Worm (Caenorhabditis elegans) whole organism, L3 larva: Measurements from ENCODE around the gene mec-7.

ENCODE experiments used
- ZK546.5 ChIP-seq: sonication (generic microtip); optimal IDR thresholded peaks from 2 replicates; lab custom pipeline; 2017; ENCODE audit warnings: missing biosample characterization, missing genetic modification characterization
- aly-2 ChIP-seq: fragments of 150-350 bp; optimal IDR thresholded peaks from 2 replicates; lab custom pipeline; 2014; ENCODE audit warnings: missing biosample characterization, missing genetic modification characterization
- ama-1 ChIP-seq: fragments of 150-350 bp; optimal IDR thresholded peaks from 2 replicates; lab custom pipeline; 2018
- ceh-16 ChIP-seq: sonication (generic microtip); optimal IDR thresholded peaks from 2 replicates; lab custom pipeline; 2017; ENCODE audit warnings: missing biosample characterization, missing genetic modification characterization
- ceh-28 ChIP-seq: fragments of 150-350 bp; optimal IDR thresholded peaks from 2 replicates; lab custom pipeline; 2014; ENCODE audit warnings: missing biosample characterization, missing genetic modification reagents, missing genetic modification characterization
- ceh-82 ChIP-seq: fragments of 150-350 bp; optimal IDR thresholded peaks from 2 replicates; lab custom pipeline; 2014; ENCODE audit warnings: missing biosample characterization, missing genetic modification characterization
- daf-12 ChIP-seq: fragments of 150-350 bp; optimal IDR thresholded peaks from 2 replicates; lab custom pipeline; 2014; ENCODE audit warnings: missing biosample characterization, missing genetic modification reagents, missing genetic modification characterization
- egl-27 ChIP-seq: sonication (generic microtip); optimal IDR thresholded peaks from 4 replicates; lab custom pipeline; 2017; ENCODE audit warnings: missing biosample characterization, missing genetic modification reagents, missing genetic modification characterization
- egl-5 ChIP-seq: fragments of 150-350 bp; optimal IDR thresholded peaks from 2 replicates; lab custom pipeline; 2017; ENCODE audit warnings: missing biosample characterization, missing genetic modification reagents, missing genetic modification characterization, inconsistent platforms
- elt-1 ChIP-seq: fragments of 150-350 bp; optimal IDR thresholded peaks from 2 replicates; lab custom pipeline; 2014; ENCODE audit warnings: missing biosample characterization, missing genetic modification characterization
- elt-2 ChIP-seq: sonication (generic microtip); optimal IDR thresholded peaks from 2 replicates; lab custom pipeline; 2016; ENCODE audit warnings: missing genetic modification reagents, mild to moderate bottlenecking, missing genetic modification characterization, missing compliant biosample characterization
- elt-3 ChIP-seq, 3 experiments: fragments of 150-350 bp in 1 of 3; sonication (generic microtip) in 2 of 3; optimal IDR thresholded peaks; 2 replicates in 2 of 3; 4 replicates in 1 of 3; lab custom pipeline; 2014 to 2017; ENCODE audit warnings: missing biosample characterization in 3 of 3, missing genetic modification characterization in 3 of 3
- eor-1 ChIP-seq, 2 experiments: fragments of 150-350 bp; optimal IDR thresholded peaks; 2 replicates each; lab custom pipeline; 2014 to 2018; ENCODE audit warnings: missing biosample characterization in 2 of 2, missing genetic modification characterization in 2 of 2
- fkh-10 ChIP-seq: sonication (generic microtip); optimal IDR thresholded peaks from 2 replicates; lab custom pipeline; 2017; ENCODE audit warnings: missing biosample characterization, missing genetic modification reagents, missing genetic modification characterization
- fkh-2 ChIP-seq: fragments of 150-350 bp; optimal IDR thresholded peaks from 2 replicates; lab custom pipeline; 2014; ENCODE audit warnings: missing biosample characterization, missing genetic modification reagents, missing genetic modification characterization
- fos-1 ChIP-seq: fragments of 150-350 bp; optimal IDR thresholded peaks from 2 replicates; lab custom pipeline; 2014; ENCODE audit warnings: missing biosample characterization, missing genetic modification characterization
- hmg-11 ChIP-seq: sonication (generic microtip); optimal IDR thresholded peaks from 2 replicates; lab custom pipeline; 2016; ENCODE audit warnings: missing genetic modification characterization, missing compliant biosample characterization
- jun-1 ChIP-seq: fragments of 150-350 bp; optimal IDR thresholded peaks from 2 replicates; lab custom pipeline; 2014; ENCODE audit warnings: missing biosample characterization, missing genetic modification reagents, missing genetic modification characterization
- lin-15B ChIP-seq: fragments of 150-350 bp; optimal IDR thresholded peaks from 2 replicates; lab custom pipeline; 2014; ENCODE audit warnings: missing biosample characterization, missing genetic modification characterization
- lin-39 ChIP-seq: fragments of 150-350 bp; optimal IDR thresholded peaks from 2 replicates; lab custom pipeline; 2018; ENCODE audit warnings: missing biosample characterization, missing genetic modification reagents, missing genetic modification characterization
- lsy-12 ChIP-seq: sonication (generic microtip); optimal IDR thresholded peaks from 2 replicates; lab custom pipeline; 2016; ENCODE audit warnings: mild to moderate bottlenecking, missing genetic modification characterization, missing compliant biosample characterization
- mdl-1 ChIP-seq: fragments of 150-350 bp; optimal IDR thresholded peaks from 2 replicates; lab custom pipeline; 2014; ENCODE audit warnings: missing biosample characterization, missing genetic modification characterization
- mml-1 ChIP-seq: fragments of 150-350 bp; sonication (generic microtip); optimal IDR thresholded peaks from 3 replicates; lab custom pipeline; 2014; ENCODE audit warnings: missing biosample characterization, missing genetic modification characterization
- nfya-1 ChIP-seq: sonication (generic microtip); optimal IDR thresholded peaks from 2 replicates; lab custom pipeline; 2017; ENCODE audit warnings: missing genetic modification characterization, mild to moderate bottlenecking, missing compliant biosample characterization, antibody characterized with exemption, moderate library complexity; ENCODE audit not compliant: insufficient read depth
- nhr-11 ChIP-seq: fragments of 150-350 bp; optimal IDR thresholded peaks from 2 replicates; lab custom pipeline; 2014; ENCODE audit warnings: missing biosample characterization, missing genetic modification characterization
- nhr-12 ChIP-seq: fragments of 150-350 bp; optimal IDR thresholded peaks from 2 replicates; lab custom pipeline; 2014; ENCODE audit warnings: missing biosample characterization, missing genetic modification characterization
- nhr-23 ChIP-seq: fragments of 150-350 bp; optimal IDR thresholded peaks from 2 replicates; lab custom pipeline; 2014; ENCODE audit warnings: missing biosample characterization, missing genetic modification reagents, missing genetic modification characterization
- nhr-237 ChIP-seq: fragments of 150-350 bp; optimal IDR thresholded peaks from 2 replicates; lab custom pipeline; 2014; ENCODE audit warnings: missing biosample characterization, missing genetic modification characterization
- nhr-25 ChIP-seq: sonication (generic microtip); optimal IDR thresholded peaks from 2 replicates; lab custom pipeline; 2017; ENCODE audit warnings: missing biosample characterization, missing genetic modification characterization
- nhr-28 ChIP-seq: fragments of 150-350 bp; optimal IDR thresholded peaks from 2 replicates; lab custom pipeline; 2014; ENCODE audit warnings: missing biosample characterization, missing genetic modification characterization
- nhr-43 ChIP-seq: sonication (generic microtip); optimal IDR thresholded peaks from 2 replicates; lab custom pipeline; 2016; ENCODE audit warnings: mild to moderate bottlenecking, missing genetic modification characterization, missing compliant biosample characterization; ENCODE audit not compliant: poor library complexity, severe bottlenecking
- nhr-67 ChIP-seq: fragments of 150-350 bp; optimal IDR thresholded peaks from 2 replicates; lab custom pipeline; 2014; ENCODE audit warnings: missing biosample characterization, missing genetic modification characterization
- nhr-76 ChIP-seq: fragments of 150-350 bp; sonication (generic microtip); optimal IDR thresholded peaks from 5 replicates; lab custom pipeline; 2014; ENCODE audit warnings: missing biosample characterization, missing genetic modification characterization
- pha-4 ChIP-seq: fragments of 150-350 bp; optimal IDR thresholded peaks from 2 replicates; lab custom pipeline; 2014; ENCODE audit warnings: missing biosample characterization, missing genetic modification reagents, missing genetic modification characterization
- pqm-1 ChIP-seq: fragments of 150-350 bp; optimal IDR thresholded peaks from 2 replicates; lab custom pipeline; 2017; ENCODE audit warnings: missing biosample characterization, missing genetic modification characterization, inconsistent platforms
- sea-2 ChIP-seq: fragments of 150-350 bp; sonication (generic microtip); optimal IDR thresholded peaks from 4 replicates; lab custom pipeline; 2014; ENCODE audit warnings: missing biosample characterization, missing genetic modification reagents, missing genetic modification characterization
- skn-1 ChIP-seq: fragments of 150-350 bp; optimal IDR thresholded peaks from 2 replicates; lab custom pipeline; 2014; ENCODE audit warnings: missing biosample characterization, missing genetic modification characterization
- tbx-2 ChIP-seq: sonication (generic microtip); optimal IDR thresholded peaks from 2 replicates; lab custom pipeline; 2016; ENCODE audit warnings: mild to moderate bottlenecking, missing genetic modification characterization, missing compliant biosample characterization
- unc-39 ChIP-seq: sonication (generic microtip); optimal IDR thresholded peaks from 4 replicates; lab custom pipeline; 2017; ENCODE audit warnings: missing biosample characterization, missing genetic modification characterization
- unc-62 ChIP-seq: fragments of 150-350 bp; sonication (generic microtip); optimal IDR thresholded peaks from 4 replicates; lab custom pipeline; 2014; ENCODE audit warnings: missing biosample characterization, missing genetic modification reagents, missing genetic modification characterization
- zag-1 ChIP-seq: fragments of 150-350 bp; optimal IDR thresholded peaks from 2 replicates; lab custom pipeline; 2014; ENCODE audit warnings: missing biosample characterization, missing genetic modification characterization
- ztf-11 ChIP-seq: fragments of 150-350 bp; optimal IDR thresholded peaks from 2 replicates; lab custom pipeline; 2014; ENCODE audit warnings: missing biosample characterization, missing genetic modification characterization

mec-7 gene

ce11 chrX:7776509-7777001, at the start of gene mec-7:
Gene mec-7 (minus strand): TSS chrX:7776689.
- TF ChIP-seq ceh-82 (tag; lab: Kevin White, UChicago) (no peak), fos-1 (tag; lab: Kevin White, UChicago) (no peak), fkh-10 (GFP tag; lab: Kevin White, UChicago) (no peak), daf-12 (tag; lab: Kevin White, UChicago) (no peak), nhr-43 (tag; lab: Kevin White, UChicago) (no peak), unc-39 (tag; lab: Kevin White, UChicago) (no peak), sea-2 (GFP tag; lab: Kevin White, UChicago) (no peak), jun-1 (no peak), ZK546.5 (tag; lab: Kevin White, UChicago) (no peak), nhr-237 (tag; lab: Kevin White, UChicago) (no peak), elt-1 (tag; lab: Kevin White, UChicago) (no peak), ceh-28 (tag; lab: Kevin White, UChicago) (no peak), eor-1 (tag; optimal IDR thresholded peaks at IDR 0.05; lab: Kevin White, UChicago) (no peak), zag-1 (tag; lab: Kevin White, UChicago) (no peak), nhr-12 (tag; lab: Kevin White, UChicago) (no peak), nhr-23 (no peak), nhr-76 (tag; lab: Kevin White, UChicago) (no peak), tbx-2 (tag; lab: Kevin White, UChicago) (no peak), skn-1 (no peak)

- TF ChIP-seq nhr-23 (peak; percentile 53), elt-3 (tag; optimal IDR thresholded peaks at IDR 0.05; lab: Kevin White, UChicago) (peak in 2 of 3 experiments; percentile 50 to 58), pha-4 (tag; lab: Kevin White, UChicago) (peak; percentile 70), skn-1 (no peak), mdl-1 (tag; lab: Kevin White, UChicago) (no peak), fkh-10 (GFP tag; lab: Kevin White, UChicago) (no peak), ceh-16 (no peak), daf-12 (tag; lab: Kevin White, UChicago) (no peak), nhr-11 (tag; lab: Kevin White, UChicago) (no peak), hmg-11 (tag; lab: Kevin White, UChicago) (peak; percentile 4), aly-2 (no peak), tbx-2 (tag; lab: Kevin White, UChicago) (peak; percentile 7), nhr-237 (tag; lab: Kevin White, UChicago) (no peak), jun-1 (peak; percentile 41), nhr-25 (tag; lab: Kevin White, UChicago) (peak; percentile 84), unc-39 (tag; lab: Kevin White, UChicago) (no peak), sea-2 (GFP tag; lab: Kevin White, UChicago) (no peak), nhr-12 (tag; lab: Kevin White, UChicago) (peak; percentile 13), mml-1 (no peak), elt-2 (tag; lab: Kevin White, UChicago) (peak; percentile 50), egl-27 (tag; lab: Kevin White, UChicago) (no peak), fos-1 (tag; lab: Kevin White, UChicago) (no peak), nhr-28 (tag; lab: Kevin White, UChicago) (no peak), ceh-82 (tag; lab: Kevin White, UChicago) (no peak), lin-15B (tag; lab: Kevin White, UChicago) (no peak), egl-5 (tag; lab: Kevin White, UChicago) (peak; percentile 18), unc-62 (GFP tag; lab: Kevin White, UChicago) (no peak), fkh-2 (tag; lab: Kevin White, UChicago) (no peak), pqm-1 (tag; lab: Kevin White, UChicago) (no peak), nhr-67 (tag; lab: Kevin White, UChicago) (no peak), nhr-43 (tag; lab: Kevin White, UChicago) (peak; percentile 31), lin-39 (tag; lab: Kevin White, UChicago) (peak; percentile 26), lsy-12 (tag; lab: Kevin White, UChicago) (peak; percentile 26), elt-1 (tag; lab: Kevin White, UChicago) (peak; percentile 91), ama-1 (lab: Kevin White, UChicago) (peak; percentile 77), nfya-1 (tag; lab: Kevin White, UChicago) (peak; percentile 56), ztf-11 (tag; lab: Kevin White, UChicago) (no peak), zag-1 (tag; lab: Kevin White, UChicago) (no peak), ceh-28 (tag; lab: Kevin White, UChicago) (peak; percentile 84)
These were observed 49.2 kb upstream of the mec-7 start for ce11 chrX:7825707-7826106.
